Fruit fly (Drosophila melanogaster) whole organism, embryonic: ENCODE results near the gene ssp5.

ENCODE experiments used
- Abd-B ChIP-seq: fragments of 200-800 bp; sonication (Bioruptor generic); optimal IDR thresholded peaks from 2 replicates; lab custom pipeline; 2018; ENCODE audit warnings: missing biosample characterization, mild to moderate bottlenecking, missing genetic modification characterization, moderate library complexity
- Antp ChIP-seq: fragments of 200-800 bp; sonication (Bioruptor generic); optimal IDR thresholded peaks from 3 replicates; lab custom pipeline; 2016; ENCODE audit warnings: missing biosample characterization, missing genetic modification characterization
- Asciz ChIP-seq: fragments of 200-800 bp; sonication (Bioruptor generic); optimal IDR thresholded peaks from 2 replicates; lab custom pipeline; 2017; ENCODE audit warnings: missing biosample characterization, mild to moderate bottlenecking, missing genetic modification characterization, missing genetic modification reagents
- Bteb2 ChIP-seq: fragments of 200-800 bp; sonication (Bioruptor generic); optimal IDR thresholded peaks from 2 replicates; lab custom pipeline; 2016; ENCODE audit warnings: missing biosample characterization, missing genetic modification characterization
- CG11504 ChIP-seq: fragments of 200-800 bp; sonication (Bioruptor generic); optimal IDR thresholded peaks from 3 replicates; lab custom pipeline; 2019; ENCODE audit warnings: missing biosample characterization, mild to moderate bottlenecking, missing genetic modification characterization, moderate library complexity
- CG11560 ChIP-seq: fragments of 200-800 bp; sonication (Bioruptor generic); IDR thresholded peaks from 3 replicates; pipeline ENCODE4 v1.3.6; 2022; ENCODE audit warnings: missing biosample characterization, missing genetic modification characterization
- CG12659 ChIP-seq: fragments of 200-800 bp; sonication (Bioruptor generic); optimal IDR thresholded peaks from 3 replicates; lab custom pipeline; 2017; ENCODE audit warnings: mild to moderate bottlenecking, missing biosample characterization, missing genetic modification reagents, missing genetic modification characterization
- CG15011 ChIP-seq: fragments of 200-800 bp; sonication (Bioruptor generic); optimal IDR thresholded peaks from 3 replicates; lab custom pipeline; 2018; ENCODE audit warnings: missing biosample characterization, mild to moderate bottlenecking, missing genetic modification characterization
- CG1603 ChIP-seq: fragments of 200-800 bp; sonication (Bioruptor generic); optimal IDR thresholded peaks from 2 replicates; lab custom pipeline; 2019; ENCODE audit warnings: missing biosample characterization, mild to moderate bottlenecking, missing genetic modification characterization, moderate library complexity
- CG17568 ChIP-seq: fragments of 200-800 bp; sonication (Bioruptor generic); optimal IDR thresholded peaks from 2 replicates; lab custom pipeline; 2018; ENCODE audit warnings: missing biosample characterization, mild to moderate bottlenecking, missing genetic modification characterization, moderate library complexity
- CG17802 ChIP-seq: fragments of 200-800 bp; sonication (Bioruptor generic); optimal IDR thresholded peaks from 2 replicates; lab custom pipeline; 2018; ENCODE audit warnings: missing biosample characterization, mild to moderate bottlenecking, missing genetic modification characterization, moderate library complexity
- CG18764 ChIP-seq: fragments of 200-800 bp; sonication (Bioruptor generic); optimal IDR thresholded peaks from 3 replicates; lab custom pipeline; 2016; ENCODE audit warnings: missing biosample characterization, missing genetic modification characterization
- CG2199 ChIP-seq: fragments of 200-800 bp; sonication (Bioruptor generic); IDR thresholded peaks from 3 replicates; pipeline ENCODE4 v1.3.6; 2022; ENCODE audit warnings: missing biosample characterization, missing genetic modification characterization
- CG32532 ChIP-seq: fragments of 200-800 bp; sonication (Bioruptor generic); IDR thresholded peaks from 2 replicates; pipeline ENCODE4 v1.3.6; 2022; ENCODE audit warnings: missing biosample characterization, missing genetic modification characterization
- CG33213 ChIP-seq: fragments of 200-800 bp; sonication (Bioruptor generic); optimal IDR thresholded peaks from 3 replicates; lab custom pipeline; 2016; ENCODE audit warnings: missing biosample characterization, missing genetic modification characterization
- CG33557 ChIP-seq: fragments of 200-800 bp; sonication (Bioruptor generic); optimal IDR thresholded peaks from 2 replicates; lab custom pipeline; 2019; ENCODE audit warnings: missing biosample characterization, mild to moderate bottlenecking, missing genetic modification characterization, moderate library complexity
- D ChIP-seq, 2 experiments: fragments of 200-800 bp in 1 of 2; fragments of >200 bp in 1 of 2; sonication (Bioruptor generic) in 1 of 2; optimal IDR thresholded peaks; 2 replicates in 1 of 2; 3 replicates in 1 of 2; lab custom pipeline; 2017; ENCODE audit warnings: mild to moderate bottlenecking in 1 of 2, missing biosample characterization in 1 of 2, missing genetic modification characterization in 1 of 2, missing genetic modification reagents in 1 of 2
- Dll ChIP-seq: fragments of 200-800 bp; sonication (Bioruptor generic); IDR thresholded peaks from 4 replicates; pipeline ENCODE4 v1.3.6; 2022; ENCODE audit warnings: missing biosample characterization, missing genetic modification characterization; ENCODE audit not compliant: partially characterized antibody
- Ets97D ChIP-seq: fragments of 200-800 bp; sonication (Bioruptor generic); optimal IDR thresholded peaks from 3 replicates; lab custom pipeline; 2016; ENCODE audit warnings: missing biosample characterization, missing genetic modification characterization
- HmgD ChIP-seq: fragments of 200-800 bp; sonication (Bioruptor generic); optimal IDR thresholded peaks from 3 replicates; lab custom pipeline; 2016; ENCODE audit warnings: missing biosample characterization, missing genetic modification characterization
- HmgZ ChIP-seq: fragments of 200-800 bp; sonication (Bioruptor generic); optimal IDR thresholded peaks from 2 replicates; lab custom pipeline; 2018; ENCODE audit warnings: missing biosample characterization, mild to moderate bottlenecking, missing genetic modification characterization
- Hr39 ChIP-seq: fragments of >200 bp; optimal IDR thresholded peaks from 2 replicates; lab custom pipeline; 2017
- Jarid2 ChIP-seq: fragments of 200-800 bp; sonication (Bioruptor generic); optimal IDR thresholded peaks from 3 replicates; lab custom pipeline; 2017; ENCODE audit warnings: mild to moderate bottlenecking, missing biosample characterization, missing genetic modification reagents, missing genetic modification characterization
- Lim3 ChIP-seq: fragments of 200-800 bp; sonication (Bioruptor generic); IDR thresholded peaks from 2 replicates; pipeline ENCODE4 v1.3.6; 2022; ENCODE audit warnings: missing biosample characterization, missing genetic modification characterization
- Med ChIP-seq: fragments of 200-800 bp; sonication (Bioruptor generic); peaks from one replicate; lab custom pipeline; 2016; ENCODE audit warnings: missing biosample characterization, missing genetic modification characterization, mild to moderate bottlenecking, inconsistent platforms, moderate library complexity
- Oaz ChIP-seq: fragments of 200-800 bp; sonication (Bioruptor generic); IDR thresholded peaks from 2 replicates; pipeline ENCODE4 v1.3.6; 2022; ENCODE audit warnings: missing biosample characterization, missing genetic modification characterization
- Scr ChIP-seq: fragments of 200-800 bp; sonication (Bioruptor generic); IDR thresholded peaks from 2 replicates; pipeline ENCODE4 v1.3.6; 2022; ENCODE audit warnings: missing biosample characterization, missing genetic modification characterization; ENCODE audit not compliant: partially characterized antibody
- ab ChIP-seq: fragments of 200-800 bp; sonication (Bioruptor generic); optimal IDR thresholded peaks from 2 replicates; lab custom pipeline; 2016; ENCODE audit warnings: missing biosample characterization, missing genetic modification characterization
- chn ChIP-seq: fragments of 200-800 bp; sonication (Bioruptor generic); optimal IDR thresholded peaks from 2 replicates; lab custom pipeline; 2016; ENCODE audit warnings: missing biosample characterization, missing genetic modification characterization
- cwo ChIP-seq: fragments of 200-800 bp; sonication (Bioruptor generic); optimal IDR thresholded peaks from 3 replicates; lab custom pipeline; 2017; ENCODE audit warnings: missing biosample characterization, missing genetic modification characterization, mild to moderate bottlenecking, moderate library complexity, missing genetic modification reagents
- disco-r ChIP-seq: fragments of 200-800 bp; sonication (Bioruptor generic); optimal IDR thresholded peaks from 2 replicates; lab custom pipeline; 2016; ENCODE audit warnings: missing biosample characterization, missing genetic modification characterization
- gcm2 ChIP-seq: fragments of 200-800 bp; sonication (Bioruptor generic); optimal IDR thresholded peaks from 2 replicates; lab custom pipeline; 2016; ENCODE audit warnings: missing biosample characterization, missing genetic modification characterization
- hkb ChIP-seq, 2 experiments: fragments of 200-800 bp in 1 of 2; fragments of >200 bp in 1 of 2; sonication (Bioruptor generic) in 1 of 2; IDR thresholded peaks in 1 of 2; optimal IDR thresholded peaks in 1 of 2; 2 replicates each; pipeline versions ENCODE4 v1.3.6 to Lab custom; 2017 to 2022; ENCODE audit warnings: missing biosample characterization in 1 of 2, missing genetic modification characterization in 1 of 2
- shn ChIP-seq: fragments of 200-800 bp; sonication (Bioruptor generic); optimal IDR thresholded peaks from 3 replicates; lab custom pipeline; 2016; ENCODE audit warnings: missing biosample characterization, missing genetic modification characterization
- stc ChIP-seq: fragments of 200-800 bp; sonication (Bioruptor generic); IDR thresholded peaks from 2 replicates; pipeline ENCODE4 v1.3.6; 2022; ENCODE audit warnings: missing biosample characterization, missing genetic modification characterization
- tll ChIP-seq, 2 experiments: fragments of 200-800 bp in 1 of 2; fragments of >200 bp in 1 of 2; sonication (Bioruptor generic) in 1 of 2; optimal IDR thresholded peaks; 2 replicates each; lab custom pipeline; 2017 to 2019; ENCODE audit warnings: missing biosample characterization in 2 of 2, missing genetic modification characterization in 2 of 2, mild to moderate bottlenecking in 1 of 2, moderate library complexity in 1 of 2
- ttk ChIP-seq: fragments of 200-800 bp; sonication (Bioruptor generic); IDR thresholded peaks from 2 replicates; pipeline ENCODE4 v2.1.2; 2022; ENCODE audit warnings: missing biosample characterization, missing genetic modification characterization
- unpg ChIP-seq: fragments of 200-800 bp; sonication (Bioruptor generic); optimal IDR thresholded peaks from 3 replicates; lab custom pipeline; 2018; ENCODE audit warnings: missing biosample characterization, mild to moderate bottlenecking, missing genetic modification characterization, moderate library complexity
- zen ChIP-seq: fragments of 200-800 bp; sonication (Bioruptor generic); optimal IDR thresholded peaks from 3 replicates; lab custom pipeline; 2018; ENCODE audit warnings: missing biosample characterization, mild to moderate bottlenecking, missing genetic modification characterization, moderate library complexity
- zen2 ChIP-seq: fragments of 200-800 bp; sonication (Bioruptor generic); IDR thresholded peaks from 3 replicates; pipeline ENCODE4 v1.3.6; 2022; ENCODE audit warnings: missing biosample characterization, missing genetic modification characterization; ENCODE audit not compliant: partially characterized antibody

Gene ssp5

dm6 chr3R:11992934-11993670 is 39.8 kb upstream of the ssp5 start, which contains the start of gene mfas (continued):
- TF ChIP-seq Dll (GFP tag; lab: Robert Waterston, UW) = 0 out of 4 replicates have a peak, but pooled peaks have one; percentile 10
- TF ChIP-seq Antp (GFP tag; lab: Kevin White, UChicago) = no peak
- TF ChIP-seq Lim3 (GFP tag; lab: Robert Waterston, UW) = no peak
- TF ChIP-seq CG15011 (GFP tag; lab: Kevin White, UChicago) = no peak
- no peak for TF ChIP-seq CG17802
- TF ChIP-seq Bteb2 = no peak
- TF ChIP-seq Oaz (GFP tag; lab: Robert Waterston, UW) = no peak
- TF ChIP-seq Scr (GFP tag; lab: Robert Waterston, UW) = no peak
- TF ChIP-seq disco-r (GFP tag; lab: Kevin White, UChicago) = no peak
- no peak for TF ChIP-seq CG33213 (GFP tag; lab: Kevin White, UChicago)
- TF ChIP-seq HmgZ = peak; percentile 5
- TF ChIP-seq ttk (GFP tag; lab: Robert Waterston, UW) = no peak
- TF ChIP-seq cwo = no peak
- peak; percentile 41 for TF ChIP-seq CG33557 (GFP tag; lab: Kevin White, UChicago)
- no peak for TF ChIP-seq Hr39 (lab: Kevin White, UChicago)
- peak; percentile 39 for TF ChIP-seq CG11504 (tag; lab: Kevin White, UChicago)
- TF ChIP-seq Abd-B (GFP tag; lab: Kevin White, UChicago) = no peak
- peak; percentile 86 for TF ChIP-seq Jarid2
- TF ChIP-seq CG2199 = peak; percentile 10; the same call in 1 of the 3 replicates
- TF ChIP-seq ab (GFP tag; lab: Kevin White, UChicago) = no peak
- no peak for TF ChIP-seq CG12659 (GFP tag; lab: Kevin White, UChicago)
- TF ChIP-seq shn (GFP tag; lab: Kevin White, UChicago) = no peak
- TF ChIP-seq zen2 (GFP tag; lab: Robert Waterston, UW) = peak; percentile 6; the same call in 1 of the 3 replicates
- TF ChIP-seq hkb (optimal IDR thresholded peaks at IDR 0.05; lab: Kevin White, UChicago) = no peak
- peak; percentile 47 for TF ChIP-seq hkb (GFP tag; IDR thresholded peaks at IDR 0.05; lab: Robert Waterston, UW)
- peak; percentile 35 for TF ChIP-seq CG1603 (tag; lab: Kevin White, UChicago)
- TF ChIP-seq CG11560 (tag; lab: Robert Waterston, UW) = no peak
- TF ChIP-seq unpg (GFP tag; lab: Kevin White, UChicago) = peak; percentile 25
- peak; percentile 38 for TF ChIP-seq CG17568 (GFP tag; lab: Kevin White, UChicago)
- TF ChIP-seq Asciz = peak; percentile 42
- TF ChIP-seq CG32532 (GFP tag; lab: Robert Waterston, UW) = no peak; the same call in 1 of the 2 replicates
- no peak for TF ChIP-seq gcm2 (GFP tag; lab: Kevin White, UChicago)
- TF ChIP-seq, all 482 proteins: peak for 85

DNA sequence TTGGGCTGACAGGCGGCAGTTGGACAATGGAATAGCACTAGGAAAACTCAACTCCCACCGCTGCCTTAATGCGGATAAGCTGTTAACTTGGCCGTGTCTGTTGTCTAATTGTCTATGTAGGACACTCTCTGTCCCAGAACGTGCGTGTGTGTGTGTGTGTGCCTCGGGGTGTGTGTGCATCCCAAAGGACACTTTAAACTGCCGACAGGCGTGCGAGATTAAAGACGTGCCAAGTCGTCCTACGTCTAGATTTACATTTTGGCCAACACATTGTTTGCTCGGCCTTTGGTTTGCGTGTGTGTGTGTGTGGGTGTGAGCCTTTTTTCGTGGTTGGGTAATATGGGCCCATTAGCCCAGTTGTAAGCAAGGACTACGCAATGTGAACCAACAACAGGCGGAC is 34.8 kb upstream of the ssp5 start:
- TF ChIP-seq zen (tag; lab: Kevin White, UChicago) (peak; percentile 74), stc (GFP tag; lab: Robert Waterston, UW) (no peak), Med (GFP tag; lab: Kevin White, UChicago) (peak; percentile 56), Ets97D (GFP tag; lab: Kevin White, UChicago) (no peak), tll (GFP tag; optimal IDR thresholded peaks at IDR 0.05; lab: Kevin White, UChicago) (peak in 1 of 2 experiments; percentile 68), chn (GFP tag; lab: Kevin White, UChicago) (no peak), D (optimal IDR thresholded peaks at IDR 0.05; lab: Kevin White, UChicago) (peak; percentile 8), D (GFP tag; optimal IDR thresholded peaks at IDR 0.05; lab: Kevin White, UChicago) (no peak), CG18764 (no peak), HmgD (no peak)
